Worm (Caenorhabditis elegans) whole organism, L4 larva: ENCODE data around the gene D1014.13.

ENCODE experiments used
- D1046.2 ChIP-seq: fragments of 200-800 bp; sonication (Bioruptor generic); IDR thresholded peaks from 2 replicates; pipeline ENCODE4 v1.3.6; 2022; ENCODE audit warnings: missing genetic modification characterization, missing compliant biosample characterization
- F37D6.2 ChIP-seq: sonication (generic microtip); optimal IDR thresholded peaks from 2 replicates; lab custom pipeline; 2016; ENCODE audit warnings: mild to moderate bottlenecking, missing genetic modification characterization, missing compliant biosample characterization
- F44E2.7 ChIP-seq: fragments of 200-800 bp; sonication (Bioruptor generic); IDR thresholded peaks from 2 replicates; pipeline ENCODE4 v2.1.2; 2022; ENCODE audit warnings: missing genetic modification characterization, missing compliant biosample characterization
- F49E8.2 ChIP-seq: sonication (generic microtip); optimal IDR thresholded peaks from 2 replicates; lab custom pipeline; 2016; ENCODE audit warnings: missing compliant biosample characterization, mild to moderate bottlenecking, missing genetic modification characterization, borderline replicate concordance
- T26A8.4 ChIP-seq: fragments of 200-800 bp; sonication (Bioruptor generic); IDR thresholded peaks from 2 replicates; pipeline ENCODE4 v1.3.6; 2022; ENCODE audit warnings: missing genetic modification characterization, missing compliant biosample characterization
- Y105C5A.15 ChIP-seq: fragments of 200-800 bp; sonication (Bioruptor generic); IDR thresholded peaks from 2 replicates; pipeline ENCODE4 v1.3.6; 2022; ENCODE audit warnings: missing genetic modification characterization, missing compliant biosample characterization
- Y5F2A.4 ChIP-seq: fragments of 200-800 bp; sonication (Bioruptor generic); optimal IDR thresholded peaks from 2 replicates; lab custom pipeline; 2018; ENCODE audit warnings: mild to moderate bottlenecking, missing genetic modification characterization, missing compliant biosample characterization
- ZK337.2 ChIP-seq: fragments of 200-800 bp; sonication (Bioruptor generic); IDR thresholded peaks from 2 replicates; pipeline ENCODE4 v1.3.6; 2022; ENCODE audit warnings: missing genetic modification reagents, missing genetic modification characterization, missing compliant biosample characterization
- aha-1 ChIP-seq: fragments of 150-350 bp; peaks from one replicate; lab custom pipeline; 2014; ENCODE audit warnings: missing biosample characterization, missing genetic modification characterization
- aly-2 ChIP-seq: sonication (generic microtip); optimal IDR thresholded peaks from 2 replicates; lab custom pipeline; 2018; ENCODE audit warnings: missing biosample characterization, missing genetic modification characterization
- ceh-20 ChIP-seq: fragments of 200-800 bp; sonication (Bioruptor generic); IDR thresholded peaks from 2 replicates; pipeline ENCODE4 v1.3.6; 2022; ENCODE audit warnings: missing genetic modification reagents, missing genetic modification characterization, missing compliant biosample characterization
- ceh-32 ChIP-seq: sonication (generic microtip); optimal IDR thresholded peaks from 2 replicates; lab custom pipeline; 2016; ENCODE audit warnings: mild to moderate bottlenecking, missing genetic modification characterization, missing compliant biosample characterization; ENCODE audit not compliant: poor library complexity
- ces-1 ChIP-seq: fragments of 150-350 bp; sonication (generic microtip); optimal IDR thresholded peaks from 4 replicates; lab custom pipeline; 2014; ENCODE audit warnings: missing biosample characterization, missing genetic modification reagents, missing genetic modification characterization
- daf-8 ChIP-seq: fragments of 200-800 bp; sonication (Bioruptor generic); IDR thresholded peaks from 2 replicates; pipeline ENCODE4 v1.3.6; 2022; ENCODE audit warnings: missing genetic modification characterization, missing compliant biosample characterization
- dmd-6 ChIP-seq: fragments of 200-800 bp; sonication (Bioruptor generic); IDR thresholded peaks from 2 replicates; pipeline ENCODE4 v1.3.6; 2022; ENCODE audit warnings: missing genetic modification reagents, missing genetic modification characterization, missing compliant biosample characterization
- dmd-8 ChIP-seq: fragments of 200-800 bp; sonication (Bioruptor generic); IDR thresholded peaks from 2 replicates; pipeline ENCODE4 v1.3.6; 2022; ENCODE audit warnings: missing genetic modification characterization, missing compliant biosample characterization
- egl-43 ChIP-seq: fragments of 200-800 bp; sonication (Bioruptor generic); IDR thresholded peaks from 2 replicates; pipeline ENCODE4 v1.3.6; 2022; ENCODE audit warnings: missing genetic modification reagents, missing genetic modification characterization, missing compliant biosample characterization
- fos-1 ChIP-seq: fragments of 150-350 bp; optimal IDR thresholded peaks from 2 replicates; lab custom pipeline; 2014; ENCODE audit warnings: missing biosample characterization, missing genetic modification characterization
- hif-1 ChIP-seq, 2 experiments: sonication (generic microtip); optimal IDR thresholded peaks; 2 replicates each; lab custom pipeline; 2016 to 2017; ENCODE audit warnings: missing compliant biosample characterization in 2 of 2, missing genetic modification characterization in 2 of 2, missing genetic modification reagents in 2 of 2, missing genotype in 2 of 2, mild to moderate bottlenecking in 1 of 2
- hmg-1.1 ChIP-seq: fragments of 200-800 bp; sonication (Bioruptor generic); IDR thresholded peaks from 2 replicates; pipeline ENCODE4 v1.3.6; 2022; ENCODE audit warnings: missing genetic modification reagents, missing genetic modification characterization, missing compliant biosample characterization
- lin-38 ChIP-seq: fragments of 200-800 bp; sonication (Bioruptor generic); IDR thresholded peaks from 2 replicates; pipeline ENCODE4 v1.3.6; 2022; ENCODE audit warnings: missing genetic modification reagents, missing genetic modification characterization, missing compliant biosample characterization
- lsy-2 ChIP-seq, 2 experiments: fragments of 150-350 bp in 1 of 2; sonication (generic microtip) in 1 of 2; optimal IDR thresholded peaks; 2 replicates each; lab custom pipeline; 2014 to 2017; ENCODE audit warnings: missing biosample characterization in 2 of 2, missing genetic modification characterization in 2 of 2
- mdl-1 ChIP-seq, 2 experiments: fragments of 150-350 bp in 1 of 2; sonication (generic microtip) in 1 of 2; optimal IDR thresholded peaks; 2 replicates each; lab custom pipeline; 2014 to 2017; ENCODE audit warnings: missing biosample characterization in 2 of 2, missing genetic modification characterization in 2 of 2
- mes-2 ChIP-seq: sonication (generic microtip); optimal IDR thresholded peaks from 2 replicates; lab custom pipeline; 2016; ENCODE audit warnings: missing genotype, mild to moderate bottlenecking, missing genetic modification characterization, missing compliant biosample characterization; ENCODE audit not compliant: poor library complexity, severe bottlenecking
- nhr-10 ChIP-seq: fragments of 150-350 bp; optimal IDR thresholded peaks from 2 replicates; lab custom pipeline; 2014; ENCODE audit warnings: missing biosample characterization, missing genetic modification characterization
- nhr-25 ChIP-seq: sonication (generic microtip); optimal IDR thresholded peaks from 2 replicates; lab custom pipeline; 2017; ENCODE audit warnings: missing genetic modification characterization, mild to moderate bottlenecking, missing compliant biosample characterization, antibody characterized with exemption, moderate library complexity, borderline replicate concordance; ENCODE audit not compliant: insufficient read depth
- nhr-6 ChIP-seq: fragments of 150-350 bp; optimal IDR thresholded peaks from 2 replicates; lab custom pipeline; 2014; ENCODE audit warnings: missing biosample characterization, missing genetic modification characterization
- pha-4 ChIP-seq, 2 experiments: fragments of 150-350 bp in 1 of 2; fragments of 200-800 bp in 1 of 2; sonication (Bioruptor generic) in 1 of 2; IDR thresholded peaks in 1 of 2; optimal IDR thresholded peaks in 1 of 2; 2 replicates each; pipeline versions ENCODE4 v1.3.6 to Lab custom; 2014 to 2022; ENCODE audit warnings: missing genetic modification characterization in 2 of 2, missing genetic modification reagents in 2 of 2, missing biosample characterization in 1 of 2, missing compliant biosample characterization in 1 of 2
- php-3 ChIP-seq: fragments of 200-800 bp; sonication (Bioruptor generic); IDR thresholded peaks from 2 replicates; pipeline ENCODE4 v1.3.6; 2022; ENCODE audit warnings: missing genetic modification reagents, missing genetic modification characterization, missing compliant biosample characterization
- sdz-12 ChIP-seq: fragments of 200-800 bp; sonication (Bioruptor generic); optimal IDR thresholded peaks from 2 replicates; lab custom pipeline; 2018; ENCODE audit warnings: mild to moderate bottlenecking, missing genetic modification characterization, missing compliant biosample characterization
- tag-97 ChIP-seq: fragments of 200-800 bp; sonication (Bioruptor generic); IDR thresholded peaks from 2 replicates; pipeline ENCODE4 v1.3.6; 2022; ENCODE audit warnings: missing genetic modification characterization, missing compliant biosample characterization
- unc-39 ChIP-seq: sonication (generic microtip); optimal IDR thresholded peaks from 2 replicates; lab custom pipeline; 2017; ENCODE audit warnings: missing biosample characterization, missing genetic modification characterization
- unc-62 ChIP-seq, 3 experiments: fragments of 150-350 bp in 1 of 3; sonication (generic microtip); optimal IDR thresholded peaks in 2 of 3; peaks in 1 of 3; 1 replicate in 1 of 3; 2 replicates in 2 of 3; lab custom pipeline; 2014 to 2017; ENCODE audit warnings: missing biosample characterization in 3 of 3, missing genetic modification characterization in 3 of 3, missing genetic modification reagents in 3 of 3, missing genotype in 1 of 3
- zip-11 ChIP-seq: fragments of 200-800 bp; sonication (Bioruptor generic); IDR thresholded peaks from 2 replicates; pipeline ENCODE4 v1.3.6; 2022; ENCODE audit warnings: missing genetic modification characterization, missing compliant biosample characterization

D1014.13 gene

ce11 chrV:8178914-8179542, 33.6 kb downstream of the D1014.13 start, which contains the start of gene srp-7 (continued):
- TF ChIP-seq nhr-6 (peak; percentile 62), sdz-12 (GFP tag; lab: Kevin White, UChicago) (no peak), F49E8.2 (tag; lab: Kevin White, UChicago) (no peak), T26A8.4 (GFP tag; lab: Robert Waterston, UW) (no peak), lin-38 (peak; percentile 89), hif-1 (tag; optimal IDR thresholded peaks at IDR 0.05; lab: Kevin White, UChicago) (no peak), php-3 (GFP tag; lab: Robert Waterston, UW) (0 out of 2 replicates have a peak, but pooled peaks have one; percentile 8), lsy-2 (tag; optimal IDR thresholded peaks at IDR 0.05; lab: Kevin White, UChicago) (peak in 1 of 2 experiments; percentile 36), unc-39 (tag; lab: Kevin White, UChicago) (no peak), hmg-1.1 (GFP tag; lab: Robert Waterston, UW) (peak; percentile 51; the same call in 1 of the 2 replicates)

- TF ChIP-seq lin-38: peak; percentile 68
These were observed 35.3 kb downstream of the D1014.13 start for ce11 chrV:8180745-8181144.

- no peak for TF ChIP-seq ceh-20
- no peak for TF ChIP-seq ces-1 (GFP tag; lab: Kevin White, UChicago)
- TF ChIP-seq egl-43 (GFP tag; lab: Robert Waterston, UW): no peak
- TF ChIP-seq dmd-8 (GFP tag; lab: Robert Waterston, UW): no peak
These were observed 38.0 kb downstream of the D1014.13 start, which contains the start of gene srp-8 for ce11 chrV:8183384-8183783. srp-8 (plus strand) TSS chrV:8183684.

ce11 chrV:8185737-8186136, 40.3 kb downstream of the D1014.13 start, which contains the start of gene F20D6.2:
F20D6.2 (plus strand) TSS chrV:8186037.
- TF ChIP-seq aha-1 (tag; lab: Kevin White, UChicago): peak; percentile 68
- TF ChIP-seq ceh-32 (tag; lab: Kevin White, UChicago): no peak
- TF ChIP-seq unc-62 (GFP tag; optimal IDR thresholded peaks at IDR 0.05 in 1 of 2; lab: Kevin White, UChicago): peak in 1 of 2 experiments; percentile 1
- TF ChIP-seq unc-62 (tag; optimal IDR thresholded peaks at IDR 0.05; lab: Kevin White, UChicago): no peak

ce11 chrV:8188421-8188820, 43.0 kb downstream of the D1014.13 start, which contains the start of gene F20D6.15:
F20D6.15 (minus strand) TSS chrV:8188467.
- TF ChIP-seq tag-97 (GFP tag; lab: Robert Waterston, UW) (no peak), ZK337.2 (GFP tag; lab: Robert Waterston, UW) (no peak), mes-2 (no peak), ceh-32 (tag; lab: Kevin White, UChicago) (no peak), aly-2 (tag; lab: Kevin White, UChicago) (no peak), D1046.2 (no peak), Y5F2A.4 (GFP tag; lab: Kevin White, UChicago) (no peak), zip-11 (GFP tag; lab: Robert Waterston, UW) (no peak), aha-1 (tag; lab: Kevin White, UChicago) (peak; percentile 94)

DNA sequence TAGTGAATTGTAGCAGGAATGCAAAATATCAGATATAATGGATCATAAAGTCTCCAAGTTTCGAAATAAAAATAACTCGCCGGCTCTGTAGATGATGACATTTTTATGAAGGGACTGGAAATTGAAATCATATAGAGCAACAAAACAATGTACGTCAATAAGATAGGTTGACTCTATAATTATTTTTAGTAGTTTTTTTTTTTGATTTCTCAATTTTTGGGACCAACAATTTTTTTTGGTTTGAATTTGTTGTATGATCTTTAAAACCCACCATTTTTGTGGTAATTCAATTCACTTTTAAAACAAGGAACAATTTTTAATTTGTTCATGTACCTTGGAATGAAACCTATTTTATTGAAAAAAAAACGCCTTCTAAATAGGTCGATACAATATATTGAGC, 44.6 kb downstream of the D1014.13 start, which contains the start of gene F20D6.12:
F20D6.12 (minus strand) TSS at position 101 of the 400 bp plus-strand sequence.
- TF ChIP-seq lsy-2 (tag; optimal IDR thresholded peaks at IDR 0.05; lab: Kevin White, UChicago): no peak
- no peak for TF ChIP-seq daf-8
- no peak for TF ChIP-seq nhr-25 (tag; lab: Kevin White, UChicago)
- no peak for TF ChIP-seq F44E2.7 (GFP tag; lab: Robert Waterston, UW)
- TF ChIP-seq pha-4 (GFP tag; IDR thresholded peaks at IDR 0.05; lab: Robert Waterston, UW): no peak
- TF ChIP-seq pha-4 (tag; optimal IDR thresholded peaks at IDR 0.05; lab: Kevin White, UChicago): no peak
- no peak for TF ChIP-seq fos-1 (tag; lab: Kevin White, UChicago)
- TF ChIP-seq dmd-6 (GFP tag; lab: Robert Waterston, UW): no peak
- TF ChIP-seq mdl-1 (tag; optimal IDR thresholded peaks at IDR 0.05; lab: Kevin White, UChicago): no peak
- TF ChIP-seq nhr-10: no peak
- TF ChIP-seq F37D6.2 (tag; lab: Kevin White, UChicago): no peak
- TF ChIP-seq Y105C5A.15: no peak
